Fruit fly (Drosophila melanogaster) whole organism, prepupa: ENCODE data around the gene Alg10.

ENCODE experiments used
- Blimp-1 ChIP-seq: fragments of 200-800 bp; sonication (Bioruptor generic); optimal IDR thresholded peaks from 3 replicates; lab custom pipeline; 2017; ENCODE audit warnings: missing biosample characterization, missing genetic modification characterization, mild to moderate bottlenecking, moderate library complexity, missing genetic modification reagents
- CG10631 ChIP-seq: fragments of 200-800 bp; sonication (Bioruptor generic); optimal IDR thresholded peaks from 2 replicates; lab custom pipeline; 2016; ENCODE audit warnings: missing biosample characterization, missing genetic modification characterization
- CG10669 ChIP-seq: fragments of 200-800 bp; sonication (Bioruptor generic); optimal IDR thresholded peaks from 3 replicates; lab custom pipeline; 2018; ENCODE audit warnings: missing biosample characterization, mild to moderate bottlenecking, missing genetic modification characterization, moderate library complexity
- CG11294 ChIP-seq: fragments of 200-800 bp; sonication (Bioruptor generic); IDR thresholded peaks from 2 replicates; pipeline ENCODE4 v1.3.6; 2022; ENCODE audit warnings: missing biosample characterization, missing genetic modification characterization
- CG15336 ChIP-seq: fragments of 200-800 bp; sonication (Bioruptor generic); IDR thresholded peaks from 2 replicates; pipeline ENCODE4 v1.3.6; 2022; ENCODE audit warnings: missing biosample characterization, missing genetic modification characterization
- CG16779 ChIP-seq: fragments of 200-800 bp; sonication (Bioruptor generic); optimal IDR thresholded peaks from 3 replicates; lab custom pipeline; 2017; ENCODE audit warnings: missing biosample characterization, mild to moderate bottlenecking, missing genetic modification characterization
- CG3032 ChIP-seq: fragments of 200-800 bp; optimal IDR thresholded peaks from 2 replicates; lab custom pipeline; 2019; ENCODE audit warnings: missing biosample characterization, mild to moderate bottlenecking, missing genetic modification characterization, moderate library complexity
- CG31627 ChIP-seq: fragments of 200-800 bp; sonication (Bioruptor generic); optimal IDR thresholded peaks from 3 replicates; lab custom pipeline; 2016; ENCODE audit warnings: missing biosample characterization, missing genetic modification characterization
- CG32006 ChIP-seq: fragments of 200-800 bp; sonication (Bioruptor generic); optimal IDR thresholded peaks from 3 replicates; lab custom pipeline; 2017; ENCODE audit warnings: missing biosample characterization, mild to moderate bottlenecking, missing genetic modification characterization
- CG34406 ChIP-seq: fragments of 200-800 bp; sonication (Bioruptor generic); optimal IDR thresholded peaks from 3 replicates; lab custom pipeline; 2016; ENCODE audit warnings: missing biosample characterization, missing genetic modification characterization
- CG3919 ChIP-seq: fragments of 200-800 bp; sonication (Bioruptor generic); optimal IDR thresholded peaks from 3 replicates; lab custom pipeline; 2016; ENCODE audit warnings: missing biosample characterization, missing genetic modification characterization
- CG6163 ChIP-seq: fragments of 200-800 bp; sonication (Bioruptor generic); IDR thresholded peaks from 3 replicates; pipeline ENCODE4 v1.3.6; 2022; ENCODE audit warnings: missing biosample characterization, missing genetic modification characterization
- CG6276 ChIP-seq: fragments of 200-800 bp; sonication (Bioruptor generic); optimal IDR thresholded peaks from 2 replicates; lab custom pipeline; 2017; ENCODE audit warnings: missing biosample characterization, mild to moderate bottlenecking, missing genetic modification characterization
- CG6854 ChIP-seq: fragments of 200-800 bp; sonication (Bioruptor generic); optimal IDR thresholded peaks from 2 replicates; lab custom pipeline; 2017; ENCODE audit warnings: missing biosample characterization, mild to moderate bottlenecking, missing genetic modification characterization
- CG7368 ChIP-seq: fragments of 200-800 bp; sonication (Bioruptor generic); optimal IDR thresholded peaks from 3 replicates; lab custom pipeline; 2016; ENCODE audit warnings: missing biosample characterization, missing genetic modification characterization
- CG8319 ChIP-seq: fragments of 200-800 bp; sonication (Bioruptor generic); optimal IDR thresholded peaks from 3 replicates; lab custom pipeline; 2016; ENCODE audit warnings: missing biosample characterization, missing genetic modification characterization
- CG8632 ChIP-seq: fragments of 200-800 bp; sonication (Bioruptor generic); optimal IDR thresholded peaks from 3 replicates; lab custom pipeline; 2016; ENCODE audit warnings: missing biosample characterization, missing genetic modification characterization
- Eip75B ChIP-seq: fragments of 200-800 bp; sonication (Bioruptor generic); optimal IDR thresholded peaks from 3 replicates; lab custom pipeline; 2016; ENCODE audit warnings: missing biosample characterization, missing genetic modification characterization
- Eip78C ChIP-seq: fragments of 200-800 bp; sonication (Bioruptor generic); peaks from one replicate; lab custom pipeline; 2016; ENCODE audit warnings: missing biosample characterization, missing genetic modification characterization
- Eip93F ChIP-seq: fragments of 200-800 bp; sonication (Bioruptor generic); optimal IDR thresholded peaks from 2 replicates; lab custom pipeline; 2016; ENCODE audit warnings: missing biosample characterization, mild to moderate bottlenecking, missing genetic modification characterization
- Ets21C ChIP-seq: fragments of 200-800 bp; sonication (Bioruptor generic); optimal IDR thresholded peaks from 3 replicates; lab custom pipeline; 2016; ENCODE audit warnings: missing biosample characterization, missing genetic modification characterization
- Ets96B ChIP-seq: fragments of 200-800 bp; optimal IDR thresholded peaks from 2 replicates; lab custom pipeline; 2019; ENCODE audit warnings: missing biosample characterization, mild to moderate bottlenecking, missing genetic modification characterization, moderate library complexity
- Gug ChIP-seq: fragments of 200-800 bp; sonication (Bioruptor generic); IDR thresholded peaks from 2 replicates; pipeline ENCODE4 v1.3.6; 2022; ENCODE audit warnings: missing biosample characterization, missing genetic modification characterization
- Hr39 ChIP-seq: fragments of 200-800 bp; sonication (Bioruptor generic); optimal IDR thresholded peaks from 2 replicates; lab custom pipeline; 2016; ENCODE audit warnings: missing biosample characterization, missing genetic modification characterization
- Hr4 ChIP-seq: fragments of 200-800 bp; sonication (Bioruptor generic); optimal IDR thresholded peaks from 3 replicates; lab custom pipeline; 2016; ENCODE audit warnings: missing biosample characterization, missing genetic modification characterization
- Lpt ChIP-seq: fragments of 200-800 bp; sonication (Bioruptor generic); optimal IDR thresholded peaks from 3 replicates; lab custom pipeline; 2016; ENCODE audit warnings: missing biosample characterization, missing genetic modification characterization
- Smox ChIP-seq: fragments of 200-800 bp; sonication (Bioruptor generic); optimal IDR thresholded peaks from 3 replicates; lab custom pipeline; 2016; ENCODE audit warnings: missing biosample characterization, missing genetic modification characterization
- Sox102F ChIP-seq: fragments of 200-800 bp; sonication (Bioruptor generic); optimal IDR thresholded peaks from 2 replicates; lab custom pipeline; 2016; ENCODE audit warnings: missing biosample characterization, mild to moderate bottlenecking, missing genetic modification characterization
- Sox14 ChIP-seq: fragments of 200-800 bp; sonication (Bioruptor generic); optimal IDR thresholded peaks from 3 replicates; lab custom pipeline; 2016; ENCODE audit warnings: missing biosample characterization, missing genetic modification characterization
- Sox15 ChIP-seq: fragments of 200-800 bp; sonication (Bioruptor generic); optimal IDR thresholded peaks from 3 replicates; lab custom pipeline; 2016; ENCODE audit warnings: missing biosample characterization, missing genetic modification characterization
- achi ChIP-seq: fragments of 200-800 bp; sonication (Bioruptor generic); optimal IDR thresholded peaks from 3 replicates; lab custom pipeline; 2016; ENCODE audit warnings: missing biosample characterization, missing genetic modification characterization
- acj6 ChIP-seq: fragments of 200-800 bp; sonication (Bioruptor generic); optimal IDR thresholded peaks from 3 replicates; lab custom pipeline; 2016; ENCODE audit warnings: missing biosample characterization, missing genetic modification characterization
- dac ChIP-seq: fragments of 200-800 bp; sonication (Bioruptor generic); optimal IDR thresholded peaks from 2 replicates; lab custom pipeline; 2017; ENCODE audit warnings: missing biosample characterization, mild to moderate bottlenecking, missing genetic modification characterization
- dsx ChIP-seq: fragments of 200-800 bp; optimal IDR thresholded peaks from 3 replicates; lab custom pipeline; 2019; ENCODE audit warnings: missing biosample characterization, mild to moderate bottlenecking, missing genetic modification characterization, moderate library complexity; ENCODE audit not compliant: poor library complexity, severe bottlenecking
- esn ChIP-seq: fragments of 200-800 bp; sonication (Bioruptor generic); optimal IDR thresholded peaks from 2 replicates; lab custom pipeline; 2016; ENCODE audit warnings: missing biosample characterization, mild to moderate bottlenecking, missing genetic modification characterization, moderate library complexity
- fd59A ChIP-seq: fragments of 200-800 bp; sonication (Bioruptor generic); optimal IDR thresholded peaks from 2 replicates; lab custom pipeline; 2017; ENCODE audit warnings: missing biosample characterization, mild to moderate bottlenecking, missing genetic modification characterization, missing genetic modification reagents
- fd85E ChIP-seq: fragments of 200-800 bp; sonication (Bioruptor generic); optimal IDR thresholded peaks from 3 replicates; lab custom pipeline; 2016; ENCODE audit warnings: missing biosample characterization, missing genetic modification characterization
- fkh ChIP-seq: fragments of 200-800 bp; sonication (Bioruptor generic); optimal IDR thresholded peaks from 3 replicates; lab custom pipeline; 2017; ENCODE audit warnings: missing biosample characterization, mild to moderate bottlenecking, missing genetic modification characterization, moderate library complexity
- lz ChIP-seq: fragments of 200-800 bp; sonication (Bioruptor generic); optimal IDR thresholded peaks from 3 replicates; lab custom pipeline; 2016; ENCODE audit warnings: missing biosample characterization, missing genetic modification characterization
- net ChIP-seq: fragments of 200-800 bp; sonication (Bioruptor generic); optimal IDR thresholded peaks from 3 replicates; lab custom pipeline; 2016; ENCODE audit warnings: missing biosample characterization, missing genetic modification characterization
- salr ChIP-seq, 2 experiments: fragments of 200-800 bp; sonication (Bioruptor generic); optimal IDR thresholded peaks; 3 replicates each; lab custom pipeline; 2016 to 2018; ENCODE audit warnings: missing biosample characterization in 2 of 2, missing genetic modification characterization in 2 of 2, mild to moderate bottlenecking in 1 of 2
- spab ChIP-seq: fragments of 200-800 bp; sonication (Bioruptor generic); optimal IDR thresholded peaks from 2 replicates; lab custom pipeline; 2017; ENCODE audit warnings: missing biosample characterization, mild to moderate bottlenecking, missing genetic modification characterization, missing genetic modification reagents
- ss ChIP-seq, 2 experiments: fragments of 200-800 bp; sonication (Bioruptor generic); optimal IDR thresholded peaks; 2 replicates in 1 of 2; 3 replicates in 1 of 2; lab custom pipeline; 2017 to 2018; ENCODE audit warnings: mild to moderate bottlenecking in 2 of 2, missing biosample characterization in 2 of 2, missing genetic modification characterization in 2 of 2, moderate library complexity in 1 of 2
- svp ChIP-seq: fragments of 200-800 bp; sonication (Bioruptor generic); peaks from one replicate; lab custom pipeline; 2016; ENCODE audit warnings: missing biosample characterization, missing genetic modification characterization
- vri ChIP-seq: fragments of 200-800 bp; sonication (Bioruptor generic); optimal IDR thresholded peaks from 3 replicates; lab custom pipeline; 2016; ENCODE audit warnings: missing biosample characterization, mild to moderate bottlenecking, missing genetic modification characterization

Gene Alg10

dm6 chr3L:11145065-11145464, 19.7 kb upstream of the Alg10 start:
- TF ChIP-seq ss (GFP tag; optimal IDR thresholded peaks at IDR 0.05; lab: Kevin White, UChicago) (peak in 1 of 2 experiments; percentile 32), Eip75B (GFP tag; lab: Kevin White, UChicago) (no peak)
- TF ChIP-seq, all 60 proteins: peak for 1

- no peak for TF ChIP-seq achi
- no peak for TF ChIP-seq CG15336
- TF ChIP-seq CG6163 (GFP tag; lab: Robert Waterston, UW): no peak
- TF ChIP-seq CG8319: no peak
- TF ChIP-seq Eip78C: no peak
- TF ChIP-seq CG6854: no peak
- no peak for TF ChIP-seq CG7368 (GFP tag; lab: Kevin White, UChicago)
- TF ChIP-seq lz: no peak
- no peak for TF ChIP-seq fd59A (GFP tag; lab: Kevin White, UChicago)
- TF ChIP-seq spab (GFP tag; lab: Kevin White, UChicago): no peak
- no peak for TF ChIP-seq Hr4 (GFP tag; lab: Kevin White, UChicago)
- TF ChIP-seq vri (GFP tag; lab: Kevin White, UChicago): no peak
- no peak for TF ChIP-seq fd85E (GFP tag; lab: Kevin White, UChicago)
- TF ChIP-seq CG31627 (GFP tag; lab: Kevin White, UChicago): no peak
- no peak for TF ChIP-seq CG3032 (tag; lab: Kevin White, UChicago)
- no peak for TF ChIP-seq CG11294 (GFP tag; lab: Robert Waterston, UW)
Observed at dm6 chr3L:11147675-11148074, 17.1 kb upstream of the Alg10 start.

- TF ChIP-seq CG11294 (GFP tag; lab: Robert Waterston, UW) (0 out of 2 replicates have a peak, but pooled peaks have one; percentile 54), CG10669 (peak; percentile 85), salr (GFP tag; optimal IDR thresholded peaks at IDR 0.05; lab: Kevin White, UChicago) (peak; percentile 22 to 74), Lpt (GFP tag; lab: Kevin White, UChicago) (peak; percentile 70), CG6854 (no peak), fd59A (GFP tag; lab: Kevin White, UChicago) (peak; percentile 69), Ets21C (GFP tag; lab: Kevin White, UChicago) (no peak), Blimp-1 (GFP tag; lab: Kevin White, UChicago) (no peak), CG10631 (GFP tag; lab: Kevin White, UChicago) (peak; percentile 77), dac (GFP tag; lab: Kevin White, UChicago) (no peak), Smox (GFP tag; lab: Kevin White, UChicago) (no peak), CG15336 (peak; percentile 87), CG8632 (GFP tag; lab: Kevin White, UChicago) (peak; percentile 37), Sox102F (GFP tag; lab: Kevin White, UChicago) (no peak), CG6276 (GFP tag; lab: Kevin White, UChicago) (peak; percentile 69), acj6 (GFP tag; lab: Kevin White, UChicago) (peak; percentile 60), Eip78C (peak; percentile 84), CG31627 (GFP tag; lab: Kevin White, UChicago) (no peak), Hr39 (GFP tag; lab: Kevin White, UChicago) (no peak), Sox14 (GFP tag; lab: Kevin White, UChicago) (peak; percentile 56), fd85E (GFP tag; lab: Kevin White, UChicago) (no peak), CG32006 (peak; percentile 82), CG34406 (GFP tag; lab: Kevin White, UChicago) (peak; percentile 16), achi (peak; percentile 73), dsx (GFP tag; lab: Kevin White, UChicago) (peak; percentile 82), Sox15 (GFP tag; lab: Kevin White, UChicago) (no peak), svp (no peak), ss (GFP tag; optimal IDR thresholded peaks at IDR 0.05; lab: Kevin White, UChicago) (peak; percentile 62 to 73), CG16779 (tag; lab: Kevin White, UChicago) (peak; percentile 51), Eip93F (GFP tag; lab: Kevin White, UChicago) (no peak), CG3919 (GFP tag; lab: Kevin White, UChicago) (peak; percentile 82), Hr4 (GFP tag; lab: Kevin White, UChicago) (peak; percentile 70), CG6163 (GFP tag; lab: Robert Waterston, UW) (peak; percentile 85), Gug (no peak; the same call in 1 of the 2 replicates), net (GFP tag; lab: Kevin White, UChicago) (peak; percentile 60), Ets96B (peak; percentile 88), esn (GFP tag; lab: Kevin White, UChicago) (no peak), fkh (no peak)
Observed at dm6 chr3L:11148478-11149251, 16.1 kb upstream of the Alg10 start.
